Worm (Caenorhabditis elegans) whole organism, early embryonic: ENCODE data around the gene cdc-25.2.

Source experiments
- ama-1 ChIP-seq: fragments of 150-350 bp; optimal IDR thresholded peaks from 2 replicates; lab custom pipeline; 2014
- ceh-13 ChIP-seq: fragments of 200-800 bp; sonication (Bioruptor generic); optimal IDR thresholded peaks from 2 replicates; lab custom pipeline; 2018; ENCODE audit warnings: mild to moderate bottlenecking, missing genetic modification characterization, missing compliant biosample characterization
- ceh-36 ChIP-seq: sonication (generic microtip); optimal IDR thresholded peaks from 2 replicates; lab custom pipeline; 2016; ENCODE audit warnings: missing genetic modification characterization, inconsistent platforms, missing compliant biosample characterization
- ets-7 ChIP-seq: sonication (generic microtip); optimal IDR thresholded peaks from 2 replicates; lab custom pipeline; 2016; ENCODE audit warnings: missing genotype, missing genetic modification characterization, missing compliant biosample characterization
- flt-1 ChIP-seq: fragments of 200-800 bp; sonication (Bioruptor generic); IDR thresholded peaks from 2 replicates; pipeline ENCODE4 v1.3.6; 2022; ENCODE audit warnings: missing genetic modification characterization, missing compliant biosample characterization
- hmbx-1 ChIP-seq: sonication (generic microtip); optimal IDR thresholded peaks from 2 replicates; lab custom pipeline; 2016; ENCODE audit warnings: mild to moderate bottlenecking, missing genetic modification characterization, missing compliant biosample characterization
- hnd-1 ChIP-seq: sonication (generic microtip); optimal IDR thresholded peaks from 2 replicates; lab custom pipeline; 2016; ENCODE audit warnings: missing genetic modification characterization, missing compliant biosample characterization
- pes-1 ChIP-seq: fragments of 200-800 bp; sonication (Bioruptor generic); IDR thresholded peaks from 2 replicates; pipeline ENCODE4 v1.3.6; 2022; ENCODE audit warnings: missing genetic modification reagents, missing genetic modification characterization, missing compliant biosample characterization
- scrt-1 ChIP-seq: fragments of 200-800 bp; sonication (Bioruptor generic); IDR thresholded peaks from 2 replicates; pipeline ENCODE4 v1.3.6; 2022; ENCODE audit warnings: missing genetic modification characterization, missing compliant biosample characterization
- sea-1 ChIP-seq: fragments of 200-800 bp; sonication (Bioruptor generic); conservative IDR thresholded peaks from 2 replicates; pipeline ENCODE4 v1.3.6; 2022; ENCODE audit warnings: missing genetic modification characterization, missing compliant biosample characterization
- tbx-11 ChIP-seq: fragments of 200-800 bp; sonication (Bioruptor generic); IDR thresholded peaks from 2 replicates; pipeline ENCODE4 v1.3.6; 2022; ENCODE audit warnings: missing genetic modification characterization, missing compliant biosample characterization
- tbx-37 ChIP-seq: fragments of 200-800 bp; sonication (Bioruptor generic); conservative IDR thresholded peaks from 2 replicates; pipeline ENCODE4 v1.3.6; 2022; ENCODE audit warnings: missing genetic modification reagents, missing genetic modification characterization, missing compliant biosample characterization

ce11 chrV:1521845-1522244 is 45.0 kb upstream of the cdc-25.2 start, which contains the start of gene str-240:
- no peak for TF ChIP-seq flt-1 (GFP tag; lab: Robert Waterston, UW)
- no peak for TF ChIP-seq ceh-13 (GFP tag; lab: Kevin White, UChicago)
- TF ChIP-seq ceh-36 (tag; lab: Kevin White, UChicago): no peak
- no peak for TF ChIP-seq ama-1
- no peak for TF ChIP-seq tbx-37 (GFP tag; lab: Robert Waterston, UW)
- no peak for TF ChIP-seq pes-1 (GFP tag; lab: Robert Waterston, UW)
- TF ChIP-seq sea-1 (GFP tag; lab: Robert Waterston, UW): no peak
- TF ChIP-seq hmbx-1 (tag; lab: Kevin White, UChicago): no peak
- no peak for TF ChIP-seq scrt-1 (GFP tag; lab: Robert Waterston, UW)
- no peak for TF ChIP-seq hnd-1 (tag; lab: Kevin White, UChicago)
- TF ChIP-seq ets-7: no peak
- TF ChIP-seq tbx-11 (GFP tag; lab: Robert Waterston, UW): no peak
